Worm (Caenorhabditis elegans) whole organism, L1 larva: ENCODE results near the gene cra-1.

Experiments used
- C04F5.9 ChIP-seq: sonication (generic microtip); optimal IDR thresholded peaks from 2 replicates; lab custom pipeline; 2016; ENCODE audit warnings: missing genetic modification characterization, missing compliant biosample characterization
- F16B12.6 ChIP-seq: fragments of 150-350 bp; optimal IDR thresholded peaks from 2 replicates; lab custom pipeline; 2014; ENCODE audit warnings: missing biosample characterization, missing genetic modification characterization
- alr-1 ChIP-seq: fragments of 200-800 bp; sonication (Bioruptor generic); optimal IDR thresholded peaks from 2 replicates; lab custom pipeline; 2018; ENCODE audit warnings: borderline replicate concordance, mild to moderate bottlenecking, missing genetic modification characterization, missing compliant biosample characterization
- aly-2 ChIP-seq: fragments of 150-350 bp; optimal IDR thresholded peaks from 2 replicates; lab custom pipeline; 2014; ENCODE audit warnings: missing biosample characterization, missing genetic modification characterization
- ama-1 ChIP-seq: fragments of 150-350 bp; optimal IDR thresholded peaks from 2 replicates; lab custom pipeline; 2014
- ceh-8 ChIP-seq: fragments of 200-800 bp; sonication (Bioruptor generic); optimal IDR thresholded peaks from 2 replicates; lab custom pipeline; 2018; ENCODE audit warnings: mild to moderate bottlenecking, missing genetic modification characterization, moderate library complexity, missing compliant biosample characterization
- ceh-82 ChIP-seq, 3 experiments: fragments of 150-350 bp in 1 of 3; sonication (generic microtip) in 2 of 3; optimal IDR thresholded peaks; 2 replicates each; lab custom pipeline; 2014 to 2017; ENCODE audit warnings: missing biosample characterization in 3 of 3, missing genetic modification characterization in 3 of 3
- ceh-90 ChIP-seq: sonication (generic microtip); optimal IDR thresholded peaks from 2 replicates; lab custom pipeline; 2016; ENCODE audit warnings: missing genetic modification characterization, missing compliant biosample characterization
- ces-1 ChIP-seq: fragments of 150-350 bp; optimal IDR thresholded peaks from 2 replicates; lab custom pipeline; 2014; ENCODE audit warnings: missing biosample characterization, missing genetic modification reagents, missing genetic modification characterization
- dpl-1 ChIP-seq, 3 experiments: fragments of 150-350 bp in 2 of 3; sonication (generic microtip) in 1 of 3; optimal IDR thresholded peaks; 2 replicates each; lab custom pipeline; 2014 to 2017; ENCODE audit warnings: missing biosample characterization in 3 of 3, missing genetic modification characterization in 3 of 3, missing genetic modification reagents in 3 of 3
- dsc-1 ChIP-seq: sonication (generic microtip); optimal IDR thresholded peaks from 2 replicates; lab custom pipeline; 2016; ENCODE audit warnings: mild to moderate bottlenecking, missing genetic modification characterization, missing compliant biosample characterization
- efl-1 ChIP-seq, 4 experiments: fragments of 150-350 bp; optimal IDR thresholded peaks in 3 of 4; peaks in 1 of 4; 1 replicate in 1 of 4; 2 replicates in 3 of 4; lab custom pipeline; 2014; ENCODE audit warnings: missing biosample characterization in 2 of 4, missing genetic modification characterization in 2 of 4, missing genetic modification reagents in 2 of 4
- efl-3 ChIP-seq: fragments of 200-800 bp; sonication (Bioruptor generic); optimal IDR thresholded peaks from 2 replicates; lab custom pipeline; 2018; ENCODE audit warnings: mild to moderate bottlenecking, missing genetic modification characterization, missing compliant biosample characterization
- egl-13 ChIP-seq: sonication (generic microtip); optimal IDR thresholded peaks from 2 replicates; lab custom pipeline; 2016; ENCODE audit warnings: missing genotype, missing genetic modification reagents, missing genetic modification characterization, missing compliant biosample characterization
- egl-27 ChIP-seq, 2 experiments: fragments of 150-350 bp in 1 of 2; sonication (generic microtip); optimal IDR thresholded peaks; 3 replicates each; lab custom pipeline; 2017 to 2018; ENCODE audit warnings: missing biosample characterization in 2 of 2, missing genetic modification characterization in 2 of 2, missing genetic modification reagents in 2 of 2
- elt-2 ChIP-seq: sonication (generic microtip); optimal IDR thresholded peaks from 2 replicates; lab custom pipeline; 2016; ENCODE audit warnings: missing genetic modification characterization, mild to moderate bottlenecking, inconsistent platforms, missing compliant biosample characterization, missing genetic modification reagents
- irx-1 ChIP-seq: sonication (generic microtip); optimal IDR thresholded peaks from 2 replicates; lab custom pipeline; 2016; ENCODE audit warnings: missing genetic modification characterization, missing compliant biosample characterization
- lin-14 ChIP-seq: fragments of 200-800 bp; sonication (Bioruptor generic); optimal IDR thresholded peaks from 2 replicates; lab custom pipeline; 2018; ENCODE audit warnings: mild to moderate bottlenecking, missing genetic modification characterization, moderate library complexity, missing compliant biosample characterization
- lin-35 ChIP-seq, 2 experiments: fragments of 150-350 bp; optimal IDR thresholded peaks; 2 replicates each; lab custom pipeline; 2014; ENCODE audit warnings: missing biosample characterization in 2 of 2, missing genetic modification characterization in 2 of 2, missing genetic modification reagents in 2 of 2
- lin-39 ChIP-seq: fragments of 150-350 bp; optimal IDR thresholded peaks from 2 replicates; lab custom pipeline; 2014; ENCODE audit warnings: missing biosample characterization, missing genetic modification reagents, missing genetic modification characterization
- lir-3 ChIP-seq: sonication (generic microtip); optimal IDR thresholded peaks from 2 replicates; lab custom pipeline; 2016; ENCODE audit warnings: mild to moderate bottlenecking, missing genetic modification characterization, moderate library complexity, missing compliant biosample characterization; ENCODE audit not compliant: poor library complexity
- mdl-1 ChIP-seq, 2 experiments: fragments of 150-350 bp; optimal IDR thresholded peaks; 2 replicates each; lab custom pipeline; 2014 to 2017; ENCODE audit warnings: missing biosample characterization in 2 of 2, missing genetic modification characterization in 2 of 2, inconsistent platforms in 1 of 2
- mef-2 ChIP-seq: fragments of 150-350 bp; optimal IDR thresholded peaks from 2 replicates; lab custom pipeline; 2014; ENCODE audit warnings: missing biosample characterization, missing genetic modification characterization
- mep-1 ChIP-seq: fragments of 150-350 bp; optimal IDR thresholded peaks from 2 replicates; lab custom pipeline; 2014; ENCODE audit warnings: missing biosample characterization, missing genetic modification characterization
- nhr-28 ChIP-seq: fragments of 150-350 bp; optimal IDR thresholded peaks from 2 replicates; lab custom pipeline; 2014; ENCODE audit warnings: missing biosample characterization, missing genetic modification characterization
- nhr-47 ChIP-seq: sonication (generic microtip); optimal IDR thresholded peaks from 2 replicates; lab custom pipeline; 2016; ENCODE audit warnings: mild to moderate bottlenecking, missing genetic modification characterization, moderate library complexity, missing compliant biosample characterization
- nhr-71 ChIP-seq: sonication (generic microtip); optimal IDR thresholded peaks from 2 replicates; lab custom pipeline; 2016; ENCODE audit warnings: mild to moderate bottlenecking, missing genetic modification characterization, moderate library complexity, missing compliant biosample characterization
- nhr-84 ChIP-seq: sonication (generic microtip); optimal IDR thresholded peaks from 2 replicates; lab custom pipeline; 2017; ENCODE audit warnings: missing biosample characterization, missing genetic modification characterization
- pqm-1 ChIP-seq: sonication (generic microtip); optimal IDR thresholded peaks from 3 replicates; lab custom pipeline; 2017; ENCODE audit warnings: missing biosample characterization, missing genetic modification characterization
- rnt-1 ChIP-seq: sonication (generic microtip); optimal IDR thresholded peaks from 2 replicates; lab custom pipeline; 2016; ENCODE audit warnings: mild to moderate bottlenecking, missing genetic modification characterization, moderate library complexity, missing compliant biosample characterization
- snpc-4 ChIP-seq: fragments of 150-350 bp; optimal IDR thresholded peaks from 2 replicates; lab custom pipeline; 2014; ENCODE audit warnings: missing biosample characterization, missing genetic modification characterization
- sox-4 ChIP-seq: sonication (generic microtip); optimal IDR thresholded peaks from 2 replicates; lab custom pipeline; 2016; ENCODE audit warnings: missing genetic modification characterization, missing compliant biosample characterization
- sptf-1 ChIP-seq: fragments of 150-350 bp; optimal IDR thresholded peaks from 2 replicates; lab custom pipeline; 2014; ENCODE audit warnings: missing biosample characterization, missing genetic modification characterization
- sup-37 ChIP-seq: fragments of 200-800 bp; sonication (Bioruptor generic); optimal IDR thresholded peaks from 2 replicates; lab custom pipeline; 2018; ENCODE audit warnings: mild to moderate bottlenecking, missing genetic modification characterization, missing compliant biosample characterization
- zag-1 ChIP-seq: fragments of 150-350 bp; optimal IDR thresholded peaks from 2 replicates; lab custom pipeline; 2014; ENCODE audit warnings: missing biosample characterization, missing genetic modification characterization
- zip-4 ChIP-seq: fragments of 200-800 bp; sonication (Bioruptor generic); optimal IDR thresholded peaks from 2 replicates; lab custom pipeline; 2018; ENCODE audit warnings: mild to moderate bottlenecking, missing genetic modification characterization, moderate library complexity, missing compliant biosample characterization
- ztf-11 ChIP-seq, 2 experiments: sonication (generic microtip); optimal IDR thresholded peaks; 2 replicates each; lab custom pipeline; 2016 to 2017; ENCODE audit warnings: missing genetic modification characterization in 2 of 2, missing biosample characterization in 1 of 2, missing compliant biosample characterization in 1 of 2
- ztf-4 ChIP-seq: fragments of 150-350 bp; optimal IDR thresholded peaks from 2 replicates; lab custom pipeline; 2014; ENCODE audit warnings: missing biosample characterization, missing genetic modification characterization

cra-1 gene

ce11 chrIII:6831312-6831711 lies 37.9 kb downstream of the cra-1 start:
- no peak for TF ChIP-seq egl-27 (tag; optimal IDR thresholded peaks at IDR 0.05; lab: Kevin White, UChicago)
- TF ChIP-seq lir-3 (tag; lab: Kevin White, UChicago) = no peak
- TF ChIP-seq aly-2 (tag; lab: Kevin White, UChicago) = no peak
- TF ChIP-seq mef-2 (tag; lab: Kevin White, UChicago) = no peak
- TF ChIP-seq C04F5.9 (tag; lab: Kevin White, UChicago) = no peak

- TF ChIP-seq ceh-90 (no peak), mep-1 (tag; lab: Kevin White, UChicago) (no peak), egl-13 (tag; lab: Kevin White, UChicago) (no peak), nhr-47 (tag; lab: Kevin White, UChicago) (no peak), ztf-11 (tag; optimal IDR thresholded peaks at IDR 0.05; lab: Kevin White, UChicago) (no peak), F16B12.6 (tag; lab: Kevin White, UChicago) (no peak), snpc-4 (tag; lab: Kevin White, UChicago) (no peak), sptf-1 (tag; lab: Kevin White, UChicago) (no peak), nhr-84 (tag; lab: Kevin White, UChicago) (no peak), sup-37 (GFP tag; lab: Kevin White, UChicago) (no peak), zip-4 (GFP tag; lab: Kevin White, UChicago) (no peak), ceh-8 (GFP tag; lab: Kevin White, UChicago) (no peak), ceh-82 (tag; optimal IDR thresholded peaks at IDR 0.05; lab: Kevin White, UChicago) (no peak), ztf-4 (no peak), dpl-1 (GFP tag; optimal IDR thresholded peaks at IDR 0.05; lab: Kevin White, UChicago) (no peak), efl-3 (GFP tag; lab: Kevin White, UChicago) (no peak), lin-39 (tag; lab: Kevin White, UChicago) (no peak), alr-1 (tag; lab: Kevin White, UChicago) (no peak), nhr-28 (no peak)
Measured at ce11 chrIII:6826137-6826536, 43.1 kb downstream of the cra-1 start.

- TF ChIP-seq sox-4 (tag; lab: Kevin White, UChicago) (no peak), rnt-1 (peak; percentile 25), lin-14 (peak; percentile 12), nhr-71 (tag; lab: Kevin White, UChicago) (no peak), dsc-1 (tag; lab: Kevin White, UChicago) (peak; percentile 28)
Measured at ce11 chrIII:6822790-6823189, 46.5 kb downstream of the cra-1 start.

- TF ChIP-seq lin-14 (peak; percentile 70), rnt-1 (peak; percentile 45), zip-4 (GFP tag; lab: Kevin White, UChicago) (no peak)
Measured at ce11 chrIII:6820343-6820985, 48.8 kb downstream of the cra-1 start, which contains the start of gene ten-1. Gene ten-1, plus strand, starts transcription at chrIII:6820935.

- TF ChIP-seq lin-35 (GFP tag; optimal IDR thresholded peaks at IDR 0.05; lab: Kevin White, UChicago) (peak in 1 of 2 experiments; percentile 19), ama-1 (no peak), zag-1 (tag; lab: Kevin White, UChicago) (no peak), elt-2 (tag; lab: Kevin White, UChicago) (peak; percentile 91), sox-4 (tag; lab: Kevin White, UChicago) (no peak), mdl-1 (tag; optimal IDR thresholded peaks at IDR 0.05; lab: Kevin White, UChicago) (peak in 1 of 2 experiments; percentile 26), irx-1 (tag; lab: Kevin White, UChicago) (no peak), pqm-1 (tag; lab: Kevin White, UChicago) (peak; percentile 62), F16B12.6 (tag; lab: Kevin White, UChicago) (no peak), ces-1 (no peak), nhr-28 (no peak), efl-1 (optimal IDR thresholded peaks at IDR 0.05; lab: Kevin White, UChicago) (no peak), efl-1 (GFP tag; optimal IDR thresholded peaks at IDR 0.05 in 1 of 2; lab: Kevin White, UChicago) (peak in 1 of 2 experiments; percentile 25)
- TF ChIP-seq, all 84 proteins: peak for 5
Measured at ce11 chrIII:6819322-6819901, 49.8 kb downstream of the cra-1 start, which contains the start of gene F28F5.6. Gene F28F5.6, minus strand, starts transcription at chrIII:6819372.
